Fruit fly (Drosophila melanogaster) whole organism: ENCODE data around the gene pall.

Source experiments
- CG8478 ChIP-seq: fragments of >200 bp; optimal IDR thresholded peaks from 2 replicates; lab custom pipeline; 2018; ENCODE audit warnings: inconsistent platforms
- EcR ChIP-seq, 2 experiments: fragments of >200 bp; optimal IDR thresholded peaks; 2 replicates each; lab custom pipeline; 2017; ENCODE audit warnings: missing biosample characterization in 2 of 2, missing genetic modification characterization in 2 of 2, missing genetic modification reagents in 2 of 2
- pan ChIP-seq: fragments of >200 bp; optimal IDR thresholded peaks from 2 replicates; lab custom pipeline; 2017

DNA sequence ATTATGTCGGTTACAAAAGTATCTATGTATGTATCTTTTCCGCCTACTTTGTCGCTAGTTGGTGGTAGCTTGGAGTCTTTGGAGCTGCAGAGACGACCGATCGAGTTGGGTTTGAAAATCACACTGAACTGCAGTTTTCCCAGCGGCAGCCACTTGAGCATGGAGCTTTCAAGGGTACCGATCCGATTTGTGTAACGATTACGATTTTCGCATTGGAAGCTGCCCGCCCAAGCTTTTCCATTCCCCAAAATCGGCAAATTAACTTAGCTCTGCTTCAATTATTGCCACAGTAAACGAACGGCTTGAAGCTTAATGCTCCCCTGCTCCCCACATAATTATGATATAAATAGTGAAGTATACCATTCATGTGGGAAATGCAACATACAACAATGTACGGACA is 1.5 kb upstream of the pall start, which contains the start of gene CG32036:
- TF ChIP-seq CG8478 (lab: Kevin White, UChicago), result no peak
- no peak for TF ChIP-seq EcR (GFP tag; optimal IDR thresholded peaks at IDR 0.05; lab: Kevin White, UChicago)
- TF ChIP-seq pan, result no peak
